Fruit fly (Drosophila melanogaster) whole organism, embryonic: ENCODE data around the gene Ocrl.

Experiments
- ATbp ChIP-seq: fragments of 200-800 bp; sonication (Bioruptor generic); optimal IDR thresholded peaks from 2 replicates; lab custom pipeline; 2017; ENCODE audit warnings: missing biosample characterization, mild to moderate bottlenecking, missing genetic modification characterization, missing genetic modification reagents
- Blimp-1 ChIP-seq: fragments of 200-800 bp; sonication (Bioruptor generic); optimal IDR thresholded peaks from 3 replicates; lab custom pipeline; 2018; ENCODE audit warnings: missing biosample characterization, missing genetic modification characterization, mild to moderate bottlenecking, moderate library complexity, missing genetic modification reagents
- CG11247 ChIP-seq: fragments of 200-800 bp; sonication (Bioruptor generic); IDR thresholded peaks from 2 replicates; pipeline ENCODE4 v1.3.6; 2022; ENCODE audit warnings: missing biosample characterization, missing genetic modification characterization
- CG13624 ChIP-seq: fragments of 200-800 bp; sonication (Bioruptor generic); optimal IDR thresholded peaks from 2 replicates; lab custom pipeline; 2016; ENCODE audit warnings: missing biosample characterization, missing genetic modification characterization
- CG14050 ChIP-seq: fragments of 200-800 bp; sonication (Bioruptor generic); IDR thresholded peaks from 3 replicates; pipeline ENCODE4 v1.3.6; 2022; ENCODE audit warnings: missing biosample characterization, missing genetic modification characterization
- CG15011 ChIP-seq: fragments of 200-800 bp; sonication (Bioruptor generic); optimal IDR thresholded peaks from 3 replicates; lab custom pipeline; 2018; ENCODE audit warnings: missing biosample characterization, mild to moderate bottlenecking, missing genetic modification characterization
- CG15479 ChIP-seq: fragments of 200-800 bp; sonication (Bioruptor generic); optimal IDR thresholded peaks from 3 replicates; lab custom pipeline; 2019; ENCODE audit warnings: missing biosample characterization, mild to moderate bottlenecking, missing genetic modification characterization, moderate library complexity
- CG15696 ChIP-seq: fragments of 200-800 bp; sonication (Bioruptor generic); optimal IDR thresholded peaks from 2 replicates; lab custom pipeline; 2019; ENCODE audit warnings: missing biosample characterization, mild to moderate bottlenecking, missing genetic modification characterization, moderate library complexity
- CG17328 ChIP-seq: fragments of 200-800 bp; sonication (Bioruptor generic); IDR thresholded peaks from 2 replicates; pipeline ENCODE4 v1.3.6; 2022; ENCODE audit warnings: missing biosample characterization, missing genetic modification characterization
- CG17361 ChIP-seq: fragments of 200-800 bp; sonication (Bioruptor generic); IDR thresholded peaks from 3 replicates; pipeline ENCODE4 v1.3.6; 2022; ENCODE audit warnings: missing biosample characterization, missing genetic modification characterization
- CG18476 ChIP-seq: fragments of 200-800 bp; sonication (Bioruptor generic); optimal IDR thresholded peaks from 2 replicates; lab custom pipeline; 2016; ENCODE audit warnings: missing biosample characterization, mild to moderate bottlenecking, missing genetic modification characterization
- CG31365 ChIP-seq: fragments of 200-800 bp; sonication (Bioruptor generic); optimal IDR thresholded peaks from 2 replicates; lab custom pipeline; 2018; ENCODE audit warnings: missing biosample characterization, mild to moderate bottlenecking, missing genetic modification characterization
- CG3847 ChIP-seq: fragments of 200-800 bp; sonication (Bioruptor generic); IDR thresholded peaks from 2 replicates; pipeline ENCODE4 v1.3.6; 2022; ENCODE audit warnings: missing biosample characterization, missing genetic modification characterization
- CG4424 ChIP-seq: fragments of 200-800 bp; sonication (Bioruptor generic); optimal IDR thresholded peaks from 3 replicates; lab custom pipeline; 2016; ENCODE audit warnings: missing biosample characterization, missing genetic modification characterization
- CG7839 ChIP-seq: fragments of 200-800 bp; sonication (Bioruptor generic); optimal IDR thresholded peaks from 3 replicates; lab custom pipeline; 2018; ENCODE audit warnings: missing biosample characterization, mild to moderate bottlenecking, missing genetic modification characterization, moderate library complexity
- CG7987 ChIP-seq: fragments of 200-800 bp; sonication (Bioruptor generic); optimal IDR thresholded peaks from 2 replicates; lab custom pipeline; 2018; ENCODE audit warnings: missing biosample characterization, mild to moderate bottlenecking, missing genetic modification characterization, moderate library complexity
- CG8924 ChIP-seq: fragments of 200-800 bp; optimal IDR thresholded peaks from 3 replicates; lab custom pipeline; 2019; ENCODE audit warnings: missing biosample characterization, mild to moderate bottlenecking, missing genetic modification characterization, moderate library complexity
- CG9215 ChIP-seq: fragments of 200-800 bp; sonication (Bioruptor generic); IDR thresholded peaks from 2 replicates; pipeline ENCODE4 v1.3.6; 2022; ENCODE audit warnings: missing biosample characterization, missing genetic modification characterization
- CG9727 ChIP-seq: fragments of 200-800 bp; sonication (Bioruptor generic); optimal IDR thresholded peaks from 3 replicates; lab custom pipeline; 2017; ENCODE audit warnings: missing biosample characterization, mild to moderate bottlenecking, missing genetic modification characterization
- CG9876 ChIP-seq: fragments of 200-800 bp; sonication (Bioruptor generic); optimal IDR thresholded peaks from 2 replicates; lab custom pipeline; 2016; ENCODE audit warnings: missing biosample characterization, missing genetic modification characterization
- CTCF ChIP-seq: fragments of 200-800 bp; sonication (Bioruptor generic); optimal IDR thresholded peaks from 2 replicates; lab custom pipeline; 2017; ENCODE audit warnings: missing biosample characterization, mild to moderate bottlenecking, missing genetic modification characterization, moderate library complexity
- Dbx ChIP-seq: fragments of 200-800 bp; sonication (Bioruptor generic); IDR thresholded peaks from 3 replicates; pipeline ENCODE4 v1.3.6; 2022; ENCODE audit warnings: missing biosample characterization, missing genetic modification characterization
- Drgx ChIP-seq: fragments of 200-800 bp; sonication (Bioruptor generic); IDR thresholded peaks from 2 replicates; pipeline ENCODE4 v1.3.6; 2022; ENCODE audit warnings: missing biosample characterization, missing genetic modification characterization
- GATAe ChIP-seq: fragments of 200-800 bp; sonication (Bioruptor generic); conservative IDR thresholded peaks from 2 replicates; pipeline ENCODE4 v1.3.6; 2022; ENCODE audit warnings: missing biosample characterization, missing genetic modification characterization
- Hr51 ChIP-seq, 2 experiments: fragments of 200-800 bp; sonication (Bioruptor generic); optimal IDR thresholded peaks; 2 replicates in 1 of 2; 3 replicates in 1 of 2; lab custom pipeline; 2016 to 2018; ENCODE audit warnings: missing biosample characterization in 2 of 2, missing genetic modification characterization in 2 of 2, mild to moderate bottlenecking in 1 of 2, moderate library complexity in 1 of 2
- Jarid2 ChIP-seq: fragments of 200-800 bp; sonication (Bioruptor generic); optimal IDR thresholded peaks from 3 replicates; lab custom pipeline; 2017; ENCODE audit warnings: mild to moderate bottlenecking, missing biosample characterization, missing genetic modification reagents, missing genetic modification characterization
- Lpt ChIP-seq: fragments of >200 bp; optimal IDR thresholded peaks from 2 replicates; lab custom pipeline; 2018; ENCODE audit warnings: missing biosample characterization, missing genetic modification characterization
- Mad ChIP-seq: fragments of 200-800 bp; sonication (Bioruptor generic); optimal IDR thresholded peaks from 2 replicates; lab custom pipeline; 2016; ENCODE audit warnings: missing biosample characterization, missing genetic modification characterization
- Meics ChIP-seq: fragments of 200-800 bp; sonication (Bioruptor generic); optimal IDR thresholded peaks from 2 replicates; lab custom pipeline; 2017; ENCODE audit warnings: missing biosample characterization, mild to moderate bottlenecking, missing genetic modification characterization
- Nf-YC ChIP-seq: fragments of 200-800 bp; optimal IDR thresholded peaks from 3 replicates; lab custom pipeline; 2019; ENCODE audit warnings: missing biosample characterization, mild to moderate bottlenecking, missing genetic modification characterization, moderate library complexity
- Poxn ChIP-seq: fragments of 200-800 bp; sonication (Bioruptor generic); IDR thresholded peaks from 2 replicates; pipeline ENCODE4 v1.3.6; 2022; ENCODE audit warnings: missing biosample characterization, missing genetic modification characterization
- Ptx1 ChIP-seq: fragments of 200-800 bp; sonication (Bioruptor generic); IDR thresholded peaks from 2 replicates; pipeline ENCODE4 v1.3.6; 2022; ENCODE audit warnings: missing biosample characterization, missing genetic modification characterization
- Ravus ChIP-seq: fragments of 200-800 bp; sonication (Bioruptor generic); IDR thresholded peaks from 2 replicates; pipeline ENCODE4 v1.3.6; 2022; ENCODE audit warnings: missing biosample characterization, missing genetic modification characterization
- Ssrp ChIP-seq: fragments of 200-800 bp; sonication (Bioruptor generic); optimal IDR thresholded peaks from 2 replicates; lab custom pipeline; 2018; ENCODE audit warnings: missing biosample characterization, mild to moderate bottlenecking, missing genetic modification characterization, moderate library complexity
- YL-1 ChIP-seq: fragments of 200-800 bp; sonication (Bioruptor generic); optimal IDR thresholded peaks from 3 replicates; lab custom pipeline; 2017; ENCODE audit warnings: missing biosample characterization, mild to moderate bottlenecking, missing genetic modification characterization
- ara ChIP-seq: fragments of 200-800 bp; sonication (Bioruptor generic); IDR thresholded peaks from 2 replicates; pipeline ENCODE4 v1.3.6; 2022; ENCODE audit warnings: missing biosample characterization, missing genetic modification characterization
- ato ChIP-seq: fragments of 200-800 bp; sonication (Bioruptor generic); IDR thresholded peaks from 2 replicates; pipeline ENCODE4 v1.3.6; 2022; ENCODE audit warnings: missing biosample characterization, missing genetic modification characterization; ENCODE audit not compliant: partially characterized antibody
- bbx ChIP-seq: fragments of 200-800 bp; sonication (Bioruptor generic); IDR thresholded peaks from 2 replicates; pipeline ENCODE4 v1.3.6; 2022; ENCODE audit warnings: missing biosample characterization, missing genetic modification characterization; ENCODE audit not compliant: partially characterized antibody
- btn ChIP-seq: fragments of 200-800 bp; sonication (Bioruptor generic); optimal IDR thresholded peaks from 2 replicates; lab custom pipeline; 2016; ENCODE audit warnings: missing biosample characterization, missing genetic modification characterization
- cad ChIP-seq: fragments of >200 bp; optimal IDR thresholded peaks from 2 replicates; lab custom pipeline; 2017; ENCODE audit warnings: missing biosample characterization, missing genetic modification characterization
- dan ChIP-seq: fragments of 200-800 bp; sonication (Bioruptor generic); IDR thresholded peaks from 2 replicates; pipeline ENCODE4 v1.3.6; 2022; ENCODE audit warnings: missing biosample characterization, missing genetic modification characterization
- dati ChIP-seq: fragments of 200-800 bp; sonication (Bioruptor generic); IDR thresholded peaks from 2 replicates; pipeline ENCODE4 v1.3.6; 2022; ENCODE audit warnings: missing biosample characterization, missing genetic modification characterization
- h ChIP-seq: fragments of >200 bp; optimal IDR thresholded peaks from 2 replicates; lab custom pipeline; 2017
- her ChIP-seq: fragments of 200-800 bp; sonication (Bioruptor generic); optimal IDR thresholded peaks from 2 replicates; lab custom pipeline; 2016; ENCODE audit warnings: missing biosample characterization, missing genetic modification characterization
- knrl ChIP-seq: fragments of 200-800 bp; sonication (Bioruptor generic); IDR thresholded peaks from 3 replicates; pipeline ENCODE4 v1.3.6; 2022; ENCODE audit warnings: missing biosample characterization, missing genetic modification characterization; ENCODE audit not compliant: partially characterized antibody
- maf-S ChIP-seq: fragments of 200-800 bp; sonication (Bioruptor generic); optimal IDR thresholded peaks from 2 replicates; lab custom pipeline; 2016; ENCODE audit warnings: missing biosample characterization, missing genetic modification characterization
- pzg ChIP-seq: fragments of 200-800 bp; sonication (Bioruptor generic); optimal IDR thresholded peaks from 3 replicates; lab custom pipeline; 2018; ENCODE audit warnings: missing biosample characterization, mild to moderate bottlenecking, missing genetic modification characterization, moderate library complexity
- slbo ChIP-seq: fragments of 200-800 bp; sonication (Bioruptor generic); IDR thresholded peaks from 2 replicates; pipeline ENCODE4 v1.3.6; 2022; ENCODE audit warnings: missing biosample characterization, missing genetic modification characterization
- slou ChIP-seq: fragments of 200-800 bp; sonication (Bioruptor generic); optimal IDR thresholded peaks from 3 replicates; lab custom pipeline; 2016; ENCODE audit warnings: missing biosample characterization, missing genetic modification characterization
- so ChIP-seq: fragments of 200-800 bp; sonication (Bioruptor generic); IDR thresholded peaks from 3 replicates; pipeline ENCODE4 v1.3.6; 2022; ENCODE audit warnings: missing biosample characterization, missing genetic modification characterization
- tap ChIP-seq: fragments of 200-800 bp; optimal IDR thresholded peaks from 3 replicates; lab custom pipeline; 2019; ENCODE audit warnings: missing biosample characterization, mild to moderate bottlenecking, missing genetic modification characterization, moderate library complexity
- yki ChIP-seq: fragments of >200 bp; optimal IDR thresholded peaks from 3 replicates; lab custom pipeline; 2018

Ocrl gene

DNA sequence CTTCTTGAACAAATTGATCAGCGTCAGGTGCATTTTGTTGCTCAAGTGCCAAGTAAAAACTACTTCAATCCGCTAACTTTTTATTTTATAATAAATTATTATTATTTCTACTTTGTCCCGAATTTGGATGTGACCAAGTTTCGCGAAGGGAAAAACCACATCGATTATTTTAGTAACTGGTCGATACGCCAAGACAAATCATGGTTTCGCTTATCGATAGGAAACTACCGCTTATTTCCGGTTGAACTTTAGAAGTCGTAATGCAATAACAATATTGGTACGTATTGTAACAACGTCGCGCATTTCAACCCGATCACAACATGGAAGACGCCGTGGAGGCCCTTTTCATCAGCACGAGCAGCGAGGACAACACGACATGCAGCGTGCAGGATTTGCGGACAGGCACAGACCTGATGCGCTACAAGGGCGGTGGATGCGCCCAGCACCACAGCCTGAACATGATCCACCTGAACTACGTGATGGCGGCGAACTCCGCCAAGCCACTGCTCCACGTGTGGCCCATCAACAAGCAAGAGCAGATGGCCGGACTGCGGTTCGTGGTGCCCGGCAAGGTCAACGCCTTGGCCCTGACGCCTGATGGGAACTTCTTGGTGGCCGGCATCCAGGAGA is 45.6 kb upstream of the Ocrl start, which contains the start of the genes CG14817 and CG14805 (continued):
- TF ChIP-seq Meics: peak; percentile 89
- TF ChIP-seq Ptx1 (GFP tag; lab: Robert Waterston, UW): no peak
- peak; percentile 68 for TF ChIP-seq CG8924 (tag; lab: Kevin White, UChicago)
- peak; percentile 67 for TF ChIP-seq Nf-YC (tag; lab: Kevin White, UChicago)
- 0 out of 3 replicates have a peak, but pooled peaks have one; percentile 29 for TF ChIP-seq so (GFP tag; lab: Robert Waterston, UW)
- no peak for TF ChIP-seq btn (GFP tag; lab: Kevin White, UChicago)
- peak; percentile 93 for TF ChIP-seq CG7987
- no peak for TF ChIP-seq CG9215 (GFP tag; lab: Robert Waterston, UW)
- peak; percentile 69 for TF ChIP-seq tap (tag; lab: Kevin White, UChicago)
- TF ChIP-seq CG9727 (GFP tag; lab: Kevin White, UChicago): peak; percentile 80
- TF ChIP-seq ato: no peak
- TF ChIP-seq maf-S (GFP tag; lab: Kevin White, UChicago): no peak
- no peak for TF ChIP-seq Ssrp (tag; lab: Kevin White, UChicago)
- no peak for TF ChIP-seq dan (GFP tag; lab: Robert Waterston, UW)
- peak; percentile 59; the same call in 2 of the 3 replicates for TF ChIP-seq CG14050 (GFP tag; lab: Robert Waterston, UW)
- peak; percentile 30 for TF ChIP-seq CG13624 (GFP tag; lab: Kevin White, UChicago)
- TF ChIP-seq CG17328 (GFP tag; lab: Robert Waterston, UW): peak; percentile 58
- TF ChIP-seq Poxn (GFP tag; lab: Robert Waterston, UW): no peak
- TF ChIP-seq cad: no peak
- no peak for TF ChIP-seq Blimp-1 (GFP tag; lab: Kevin White, UChicago)
- no peak for TF ChIP-seq CG9876 (GFP tag; lab: Kevin White, UChicago)
- no peak for TF ChIP-seq dati (GFP tag; lab: Robert Waterston, UW)
- TF ChIP-seq CG7839 (tag; lab: Kevin White, UChicago): peak; percentile 66
- no peak for TF ChIP-seq yki (lab: Kevin White, UChicago)
- no peak for TF ChIP-seq slou (GFP tag; lab: Kevin White, UChicago)
- no peak for TF ChIP-seq Lpt (GFP tag; lab: Kevin White, UChicago)
- peak; percentile 76 for TF ChIP-seq CG31365
- peak; percentile 65 for TF ChIP-seq pzg
- TF ChIP-seq Ravus (GFP tag; lab: Robert Waterston, UW): no peak
- TF ChIP-seq Jarid2 (GFP tag; lab: Kevin White, UChicago): no peak
- TF ChIP-seq CG15011 (GFP tag; lab: Kevin White, UChicago): no peak
- TF ChIP-seq CG3847 (GFP tag; lab: Robert Waterston, UW): peak; percentile 50
- no peak for TF ChIP-seq CG15696 (tag; lab: Kevin White, UChicago)
- peak; percentile 93 for TF ChIP-seq YL-1 (GFP tag; lab: Kevin White, UChicago)
- peak; percentile 33 for TF ChIP-seq CTCF (GFP tag; lab: Kevin White, UChicago)
- TF ChIP-seq GATAe (GFP tag; lab: Robert Waterston, UW): no peak
- TF ChIP-seq CG18476 (GFP tag; lab: Kevin White, UChicago): no peak
- peak; percentile 67; the same call in 2 of the 3 replicates for TF ChIP-seq CG17361 (GFP tag; lab: Robert Waterston, UW)
- TF ChIP-seq ATbp (GFP tag; lab: Kevin White, UChicago): no peak
- peak; percentile 61 for TF ChIP-seq bbx
- peak; percentile 12 for TF ChIP-seq her
- TF ChIP-seq CG15479 (GFP tag; lab: Kevin White, UChicago): no peak
- peak; percentile 43 for TF ChIP-seq Mad (GFP tag; lab: Kevin White, UChicago)
- no peak for TF ChIP-seq Drgx (GFP tag; lab: Robert Waterston, UW)
- TF ChIP-seq CG4424 (GFP tag; lab: Kevin White, UChicago): no peak
- TF ChIP-seq Hr51 (GFP tag; optimal IDR thresholded peaks at IDR 0.05; lab: Kevin White, UChicago): peak in 1 of 2 experiments; percentile 12
- TF ChIP-seq h (lab: Kevin White, UChicago): no peak
- no peak for TF ChIP-seq Dbx
- TF ChIP-seq knrl (GFP tag; lab: Robert Waterston, UW): 0 out of 3 replicates have a peak, but pooled peaks have one; percentile 27
- 0 out of 2 replicates have a peak, but pooled peaks have one; percentile 11 for TF ChIP-seq ara (GFP tag; lab: Robert Waterston, UW)
- TF ChIP-seq slbo (GFP tag; lab: Robert Waterston, UW): 0 out of 2 replicates have a peak, but pooled peaks have one; percentile 38
- TF ChIP-seq CG11247 (GFP tag; lab: Robert Waterston, UW): no peak
